Worm (Caenorhabditis elegans) whole organism, early embryonic: Measurements from ENCODE around the gene F35G12.5.

Source experiments
- B0310.2 ChIP-seq: sonication (generic microtip); optimal IDR thresholded peaks from 2 replicates; lab custom pipeline; 2016; ENCODE audit warnings: mild to moderate bottlenecking, missing genetic modification characterization, missing compliant biosample characterization
- F13C5.2 ChIP-seq: sonication (generic microtip); optimal IDR thresholded peaks from 2 replicates; lab custom pipeline; 2017; ENCODE audit warnings: mild to moderate bottlenecking, missing genetic modification characterization, inconsistent platforms, missing compliant biosample characterization
- aly-1 ChIP-seq: sonication (generic microtip); optimal IDR thresholded peaks from 2 replicates; lab custom pipeline; 2016; ENCODE audit warnings: missing genetic modification characterization, missing compliant biosample characterization
- ama-1 ChIP-seq: fragments of 150-350 bp; optimal IDR thresholded peaks from 2 replicates; lab custom pipeline; 2014
- ceh-13 ChIP-seq: fragments of 200-800 bp; sonication (Bioruptor generic); optimal IDR thresholded peaks from 2 replicates; lab custom pipeline; 2018; ENCODE audit warnings: mild to moderate bottlenecking, missing genetic modification characterization, missing compliant biosample characterization
- ceh-36 ChIP-seq: sonication (generic microtip); optimal IDR thresholded peaks from 2 replicates; lab custom pipeline; 2016; ENCODE audit warnings: missing genetic modification characterization, inconsistent platforms, missing compliant biosample characterization
- ets-7 ChIP-seq: sonication (generic microtip); optimal IDR thresholded peaks from 2 replicates; lab custom pipeline; 2016; ENCODE audit warnings: missing genotype, missing genetic modification characterization, missing compliant biosample characterization
- flt-1 ChIP-seq: fragments of 200-800 bp; sonication (Bioruptor generic); IDR thresholded peaks from 2 replicates; pipeline ENCODE4 v1.3.6; 2022; ENCODE audit warnings: missing genetic modification characterization, missing compliant biosample characterization
- hmbx-1 ChIP-seq: sonication (generic microtip); optimal IDR thresholded peaks from 2 replicates; lab custom pipeline; 2016; ENCODE audit warnings: mild to moderate bottlenecking, missing genetic modification characterization, missing compliant biosample characterization
- hmg-4 ChIP-seq: fragments of 200-800 bp; sonication (Bioruptor generic); optimal IDR thresholded peaks from 2 replicates; lab custom pipeline; 2018; ENCODE audit warnings: mild to moderate bottlenecking, missing genetic modification characterization, missing compliant biosample characterization
- hnd-1 ChIP-seq: sonication (generic microtip); optimal IDR thresholded peaks from 2 replicates; lab custom pipeline; 2016; ENCODE audit warnings: missing genetic modification characterization, missing compliant biosample characterization
- pes-1 ChIP-seq: fragments of 200-800 bp; sonication (Bioruptor generic); IDR thresholded peaks from 2 replicates; pipeline ENCODE4 v1.3.6; 2022; ENCODE audit warnings: missing genetic modification reagents, missing genetic modification characterization, missing compliant biosample characterization
- scrt-1 ChIP-seq: fragments of 200-800 bp; sonication (Bioruptor generic); IDR thresholded peaks from 2 replicates; pipeline ENCODE4 v1.3.6; 2022; ENCODE audit warnings: missing genetic modification characterization, missing compliant biosample characterization
- sea-1 ChIP-seq: fragments of 200-800 bp; sonication (Bioruptor generic); conservative IDR thresholded peaks from 2 replicates; pipeline ENCODE4 v1.3.6; 2022; ENCODE audit warnings: missing genetic modification characterization, missing compliant biosample characterization
- tbx-11 ChIP-seq: fragments of 200-800 bp; sonication (Bioruptor generic); IDR thresholded peaks from 2 replicates; pipeline ENCODE4 v1.3.6; 2022; ENCODE audit warnings: missing genetic modification characterization, missing compliant biosample characterization
- tbx-37 ChIP-seq: fragments of 200-800 bp; sonication (Bioruptor generic); conservative IDR thresholded peaks from 2 replicates; pipeline ENCODE4 v1.3.6; 2022; ENCODE audit warnings: missing genetic modification reagents, missing genetic modification characterization, missing compliant biosample characterization
- tra-4 ChIP-seq: sonication (generic microtip); optimal IDR thresholded peaks from 2 replicates; lab custom pipeline; 2017; ENCODE audit warnings: missing genetic modification characterization, missing compliant biosample characterization

Gene F35G12.5

DNA sequence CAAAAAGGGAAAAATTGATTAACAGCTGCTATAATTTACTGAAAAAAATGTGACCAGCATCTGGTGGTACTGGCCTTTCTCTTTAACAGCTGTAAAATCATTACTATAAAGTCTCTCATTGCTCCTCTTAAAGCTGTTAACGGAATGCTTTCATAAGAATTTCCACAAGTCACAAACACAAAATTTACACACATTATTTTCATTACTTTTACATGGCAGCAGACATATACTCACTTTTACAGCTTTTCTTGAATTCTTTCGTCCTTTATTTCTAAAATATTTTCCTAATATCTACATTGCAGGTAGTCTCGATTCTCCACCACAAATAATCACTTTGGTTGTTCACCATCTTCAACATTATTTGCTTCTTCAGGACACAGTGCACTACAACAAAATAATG lies 30.6 kb upstream of the F35G12.5 start, which contains the start of gene imph-1:
TSS of gene imph-1 (plus strand) at position 301 of the 400 bp plus-strand sequence.
- TF ChIP-seq hmbx-1 (tag; lab: Kevin White, UChicago) (no peak), F13C5.2 (tag; lab: Kevin White, UChicago) (no peak), sea-1 (GFP tag; lab: Robert Waterston, UW) (no peak), tra-4 (no peak), ceh-36 (tag; lab: Kevin White, UChicago) (no peak), B0310.2 (tag; lab: Kevin White, UChicago) (no peak), pes-1 (no peak), tbx-37 (GFP tag; lab: Robert Waterston, UW) (no peak), flt-1 (GFP tag; lab: Robert Waterston, UW) (no peak), aly-1 (tag; lab: Kevin White, UChicago) (no peak), ceh-13 (GFP tag; lab: Kevin White, UChicago) (no peak), scrt-1 (GFP tag; lab: Robert Waterston, UW) (no peak), hnd-1 (no peak), ama-1 (no peak), ets-7 (tag; lab: Kevin White, UChicago) (no peak), tbx-11 (no peak)

DNA sequence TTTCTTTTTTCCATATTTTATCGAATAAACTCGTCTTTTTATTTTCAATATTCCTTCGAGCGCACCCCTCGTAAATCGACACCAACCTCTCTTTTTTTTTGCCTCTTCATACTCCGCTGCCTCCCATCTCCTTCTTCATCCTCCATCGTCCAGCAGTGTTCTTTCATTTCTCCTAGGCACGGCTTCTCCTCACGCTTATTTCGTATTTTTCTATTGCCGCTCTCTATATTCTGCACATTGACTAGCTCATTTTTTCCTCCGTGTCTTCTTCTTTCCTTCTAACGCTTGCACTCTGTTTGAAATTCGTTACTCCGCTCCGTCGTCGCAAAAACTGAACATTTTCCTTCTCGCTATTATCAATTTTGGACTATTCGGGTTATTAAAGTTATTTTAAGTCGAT lies 28.6 kb upstream of the F35G12.5 start:
- no peak for TF ChIP-seq hmbx-1 (tag; lab: Kevin White, UChicago)
- no peak for TF ChIP-seq hmg-4 (GFP tag; lab: Kevin White, UChicago)
- TF ChIP-seq flt-1 (GFP tag; lab: Robert Waterston, UW) = no peak
- TF ChIP-seq tra-4 = no peak
- no peak for TF ChIP-seq ceh-13 (GFP tag; lab: Kevin White, UChicago)
- TF ChIP-seq tbx-37 (GFP tag; lab: Robert Waterston, UW) = no peak
- no peak for TF ChIP-seq ama-1
- no peak for TF ChIP-seq ets-7 (tag; lab: Kevin White, UChicago)
- no peak for TF ChIP-seq B0310.2 (tag; lab: Kevin White, UChicago)
- TF ChIP-seq ceh-36 (tag; lab: Kevin White, UChicago) = no peak
- no peak for TF ChIP-seq aly-1 (tag; lab: Kevin White, UChicago)
- TF ChIP-seq pes-1 = no peak
- no peak for TF ChIP-seq sea-1 (GFP tag; lab: Robert Waterston, UW)
- TF ChIP-seq F13C5.2 (tag; lab: Kevin White, UChicago) = no peak
- TF ChIP-seq hnd-1 = no peak
- no peak for TF ChIP-seq tbx-11
- no peak for TF ChIP-seq scrt-1 (GFP tag; lab: Robert Waterston, UW)

DNA sequence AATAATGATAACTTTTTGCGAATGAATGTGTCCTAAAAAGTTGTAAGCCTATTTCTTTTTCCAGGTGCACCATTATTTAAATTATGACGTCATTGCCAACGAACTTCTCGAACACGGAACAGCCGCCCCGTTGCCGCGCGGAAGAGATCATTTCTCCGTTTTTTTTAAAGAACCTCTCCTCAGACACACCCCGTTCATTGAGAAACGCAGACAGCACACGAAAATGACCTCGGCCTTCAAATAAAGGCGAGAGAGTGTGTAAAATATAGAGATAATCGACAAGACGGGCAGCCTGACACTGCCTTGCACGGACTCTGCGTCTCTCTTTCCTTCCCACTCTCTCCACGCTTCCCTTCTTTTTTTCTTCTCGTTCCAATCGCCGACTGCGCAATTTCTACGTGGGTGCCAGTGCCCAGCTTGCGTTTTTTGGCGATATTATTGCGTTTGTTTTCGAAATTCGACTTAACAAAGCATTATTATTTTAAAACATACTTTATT lies 23.5 kb upstream of the F35G12.5 start:
- TF ChIP-seq F13C5.2 (tag; lab: Kevin White, UChicago) (peak; percentile 41), tra-4 (no peak), hmg-4 (GFP tag; lab: Kevin White, UChicago) (peak; percentile 7)

DNA sequence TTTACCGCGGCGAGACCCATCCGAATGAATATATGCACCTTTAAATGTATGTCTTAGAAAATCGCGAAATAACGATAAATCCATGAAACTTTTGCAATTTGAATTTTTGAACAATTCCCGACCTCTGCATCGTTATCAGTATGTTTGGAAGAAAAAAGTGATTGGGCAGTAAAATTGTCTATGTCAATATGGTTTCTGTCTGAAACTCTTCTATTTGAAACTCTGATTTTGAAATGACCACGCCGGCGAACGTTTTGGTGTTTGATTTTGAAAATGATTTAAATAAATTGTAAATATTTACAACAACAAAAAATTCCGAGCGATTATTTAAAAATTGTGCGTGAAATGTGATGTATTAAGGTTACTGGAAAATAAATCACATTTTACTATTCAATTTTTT lies 22.6 kb upstream of the F35G12.5 start:
- no peak for TF ChIP-seq sea-1 (GFP tag; lab: Robert Waterston, UW)
- TF ChIP-seq tra-4 = no peak

DNA sequence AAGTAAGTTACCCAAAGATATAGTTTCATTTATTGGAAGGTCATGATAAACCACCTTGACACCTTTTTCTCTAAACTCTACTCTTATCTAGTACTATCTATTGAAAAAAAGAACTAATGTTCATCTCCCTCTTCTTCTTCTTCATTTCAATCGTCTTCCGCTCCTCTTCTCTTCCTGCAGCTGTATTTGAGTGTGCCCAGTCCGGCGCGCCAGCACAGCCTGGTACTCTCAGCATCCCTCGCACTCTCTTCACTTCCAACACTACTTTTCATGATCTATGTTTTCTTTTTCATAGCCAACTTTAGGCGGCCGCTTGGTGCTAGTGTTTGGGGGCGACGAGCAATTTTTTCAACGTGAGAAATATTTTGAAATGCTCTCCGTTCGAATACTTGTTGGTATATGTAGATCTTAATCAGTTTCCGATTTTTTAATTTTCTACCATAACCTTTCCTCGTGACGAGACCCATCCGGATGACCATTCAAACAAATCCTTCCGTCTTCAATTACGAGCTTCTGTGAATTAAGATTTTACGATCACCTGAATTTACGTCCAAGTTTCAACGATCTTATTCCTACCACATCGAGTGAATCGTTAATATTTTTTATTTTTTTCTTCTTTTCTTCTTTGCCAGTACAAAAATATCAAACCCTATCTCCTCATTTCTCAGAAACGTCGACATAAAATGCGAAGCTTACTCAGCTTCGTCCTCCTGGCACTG lies 21.7 kb upstream of the F35G12.5 start, which contains the start of gene pan-1:
TSS of gene pan-1 (plus strand) at position 669 of the 719 bp plus-strand sequence.
- TF ChIP-seq hnd-1 (no peak), F13C5.2 (tag; lab: Kevin White, UChicago) (peak; percentile 32)

DNA sequence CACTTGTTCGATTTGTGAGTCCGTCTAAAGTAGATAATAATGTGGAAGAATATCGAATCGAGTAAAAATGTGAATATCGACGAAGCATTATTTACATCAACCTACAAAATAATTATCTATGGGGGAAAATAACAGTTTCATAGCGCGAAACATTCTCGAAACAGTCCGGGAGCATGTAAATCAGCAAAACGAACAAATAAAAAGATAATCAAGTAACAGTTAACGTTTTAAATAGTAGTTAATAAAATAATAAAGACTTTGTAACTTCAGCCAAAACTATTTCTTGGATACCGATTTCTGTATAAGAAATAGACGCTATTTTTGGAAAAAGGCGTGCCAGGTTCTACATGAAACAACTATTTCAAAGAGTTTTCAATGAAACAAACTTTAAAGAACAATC lies 15.9 kb upstream of the F35G12.5 start, which contains the start of gene mlcd-1:
TSS of gene mlcd-1 (minus strand) at position 101 of the 400 bp plus-strand sequence.
- TF ChIP-seq ceh-36 (tag; lab: Kevin White, UChicago) (no peak), ama-1 (no peak), hmg-4 (GFP tag; lab: Kevin White, UChicago) (no peak), scrt-1 (GFP tag; lab: Robert Waterston, UW) (no peak), B0310.2 (tag; lab: Kevin White, UChicago) (no peak), hnd-1 (no peak), hmbx-1 (tag; lab: Kevin White, UChicago) (no peak), tbx-11 (no peak), flt-1 (GFP tag; lab: Robert Waterston, UW) (no peak), tbx-37 (GFP tag; lab: Robert Waterston, UW) (no peak), F13C5.2 (tag; lab: Kevin White, UChicago) (no peak), sea-1 (GFP tag; lab: Robert Waterston, UW) (no peak), ceh-13 (GFP tag; lab: Kevin White, UChicago) (no peak), tra-4 (no peak), aly-1 (tag; lab: Kevin White, UChicago) (no peak), ets-7 (tag; lab: Kevin White, UChicago) (no peak), pes-1 (no peak)

DNA sequence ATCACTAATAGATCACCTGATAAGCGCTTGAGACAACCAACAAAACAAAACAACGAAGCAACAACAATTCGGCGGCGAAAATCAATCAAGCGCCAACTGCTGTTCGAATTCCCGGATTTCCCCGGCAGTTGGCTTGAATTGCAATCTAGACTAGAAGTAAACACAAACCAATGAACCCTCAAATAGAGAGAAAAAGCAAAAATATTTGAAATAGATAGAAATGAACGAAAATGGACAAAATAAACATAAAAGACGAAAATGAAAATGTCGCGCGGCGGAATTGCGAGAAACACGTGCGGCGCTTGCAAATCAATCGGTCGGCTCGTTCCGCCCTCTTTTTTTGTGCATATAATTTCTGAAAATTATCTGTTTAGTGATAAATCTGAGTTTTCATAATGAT lies 15.5 kb upstream of the F35G12.5 start, which contains the start of gene idhg-1:
TSS of gene idhg-1 (plus strand) at position 343 of the 400 bp plus-strand sequence.
- TF ChIP-seq B0310.2 (tag; lab: Kevin White, UChicago) (peak; percentile 91), pes-1 (peak; percentile 97), tra-4 (peak; percentile 93), hmbx-1 (tag; lab: Kevin White, UChicago) (peak; percentile 85), hnd-1 (peak; percentile 87), ama-1 (no peak), flt-1 (GFP tag; lab: Robert Waterston, UW) (peak; percentile 93), F13C5.2 (tag; lab: Kevin White, UChicago) (peak; percentile 88), scrt-1 (GFP tag; lab: Robert Waterston, UW) (peak; percentile 93), sea-1 (GFP tag; lab: Robert Waterston, UW) (peak; percentile 98), ceh-36 (tag; lab: Kevin White, UChicago) (peak; percentile 92), ets-7 (tag; lab: Kevin White, UChicago) (peak; percentile 96), hmg-4 (GFP tag; lab: Kevin White, UChicago) (peak; percentile 97), aly-1 (tag; lab: Kevin White, UChicago) (peak; percentile 94), tbx-11 (peak; percentile 98), tbx-37 (GFP tag; lab: Robert Waterston, UW) (peak; percentile 94), ceh-13 (GFP tag; lab: Kevin White, UChicago) (peak; percentile 98)
